Fruit fly (Drosophila melanogaster) Kc167 (cell line): ENCODE results near the gene Nha1.

ENCODE experiments used
- Myc ChIP-seq: fragments of >200 bp; optimal IDR thresholded peaks from 2 replicates; lab custom pipeline; 2017; ENCODE audit warnings: missing external identifiers
- h ChIP-seq: fragments of >200 bp; optimal IDR thresholded peaks from 3 replicates; lab custom pipeline; 2018; ENCODE audit warnings: missing external identifiers
- insv ChIP-seq: fragments of >200 bp; optimal IDR thresholded peaks from 3 replicates; lab custom pipeline; 2018; ENCODE audit warnings: missing external identifiers
- psq ChIP-seq: fragments of >200 bp; optimal IDR thresholded peaks from 2 replicates; lab custom pipeline; 2017; ENCODE audit warnings: missing external identifiers
- ttk ChIP-seq: sonication (Bioruptor generic); optimal IDR thresholded peaks from 2 replicates; lab custom pipeline; 2017; ENCODE audit warnings: missing external identifiers

DNA sequence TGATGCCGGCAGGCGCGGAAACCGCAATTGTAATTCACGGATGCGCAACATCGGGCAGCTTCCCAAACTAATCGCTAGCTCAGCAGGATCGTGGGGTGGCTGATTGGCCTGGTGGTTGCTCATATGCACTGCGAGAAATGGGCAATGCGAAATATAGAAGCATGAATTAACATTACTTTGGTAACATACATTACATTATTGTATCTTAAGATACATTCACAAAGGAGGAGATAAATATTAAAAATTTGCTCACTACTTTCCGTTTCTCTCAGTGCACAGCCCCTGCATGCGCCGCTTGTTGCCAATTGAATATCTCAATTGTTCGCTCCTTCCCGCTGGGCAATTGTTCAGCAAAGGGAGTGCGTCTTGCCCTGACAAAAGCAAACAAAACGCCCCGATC lies 28.8 kb downstream of the Nha1 start:
- no peak for TF ChIP-seq ttk (lab: Kevin White, UChicago)
- TF ChIP-seq h (lab: Kevin White, UChicago), result no peak
- no peak for TF ChIP-seq Myc (lab: Kevin White, UChicago)
- no peak for TF ChIP-seq psq (lab: Kevin White, UChicago)
- no peak for TF ChIP-seq insv (lab: Kevin White, UChicago)
